Fruit fly (Drosophila melanogaster) whole organism, prepupa: ENCODE results near the gene ATPsynbetaL.
A peak's percentile ranks its signal among the peaks of the same experiment; 100 is the strongest.

Experiments
- Blimp-1 ChIP-seq: fragments of 200-800 bp; sonication (Bioruptor generic); optimal IDR thresholded peaks from 3 replicates; lab custom pipeline; 2017; ENCODE audit warnings: missing biosample characterization, missing genetic modification characterization, mild to moderate bottlenecking, moderate library complexity, missing genetic modification reagents
- CG11294 ChIP-seq: fragments of 200-800 bp; sonication (Bioruptor generic); IDR thresholded peaks from 2 replicates; pipeline ENCODE4 v1.3.6; 2022; ENCODE audit warnings: missing biosample characterization, missing genetic modification characterization
- CG1621 ChIP-seq: fragments of 200-800 bp; sonication (Bioruptor generic); optimal IDR thresholded peaks from 3 replicates; lab custom pipeline; 2018; ENCODE audit warnings: missing biosample characterization, mild to moderate bottlenecking, missing genetic modification characterization
- CG3032 ChIP-seq: fragments of 200-800 bp; optimal IDR thresholded peaks from 2 replicates; lab custom pipeline; 2019; ENCODE audit warnings: missing biosample characterization, mild to moderate bottlenecking, missing genetic modification characterization, moderate library complexity
- CG34406 ChIP-seq: fragments of 200-800 bp; sonication (Bioruptor generic); optimal IDR thresholded peaks from 3 replicates; lab custom pipeline; 2016; ENCODE audit warnings: missing biosample characterization, missing genetic modification characterization
- Hr38 ChIP-seq: sonication (Bioruptor generic); optimal IDR thresholded peaks from 2 replicates; lab custom pipeline; 2016; ENCODE audit warnings: missing biosample characterization, missing genetic modification characterization
- Hr39 ChIP-seq: fragments of 200-800 bp; sonication (Bioruptor generic); optimal IDR thresholded peaks from 2 replicates; lab custom pipeline; 2016; ENCODE audit warnings: missing biosample characterization, missing genetic modification characterization
- Lpt ChIP-seq: fragments of 200-800 bp; sonication (Bioruptor generic); optimal IDR thresholded peaks from 3 replicates; lab custom pipeline; 2016; ENCODE audit warnings: missing biosample characterization, missing genetic modification characterization
- eg ChIP-seq: fragments of 200-800 bp; sonication (Bioruptor generic); IDR thresholded peaks from 3 replicates; pipeline ENCODE4 v1.3.6; 2022; ENCODE audit warnings: missing biosample characterization, missing genetic modification characterization
- salr ChIP-seq, 2 experiments: fragments of 200-800 bp; sonication (Bioruptor generic); optimal IDR thresholded peaks; 3 replicates each; lab custom pipeline; 2016 to 2018; ENCODE audit warnings: missing biosample characterization in 2 of 2, missing genetic modification characterization in 2 of 2, mild to moderate bottlenecking in 1 of 2
- spab ChIP-seq: fragments of 200-800 bp; sonication (Bioruptor generic); optimal IDR thresholded peaks from 2 replicates; lab custom pipeline; 2017; ENCODE audit warnings: missing biosample characterization, mild to moderate bottlenecking, missing genetic modification characterization, missing genetic modification reagents
- ss ChIP-seq, 2 experiments: fragments of 200-800 bp; sonication (Bioruptor generic); optimal IDR thresholded peaks; 2 replicates in 1 of 2; 3 replicates in 1 of 2; lab custom pipeline; 2017 to 2018; ENCODE audit warnings: mild to moderate bottlenecking in 2 of 2, missing biosample characterization in 2 of 2, missing genetic modification characterization in 2 of 2, moderate library complexity in 1 of 2
- topi ChIP-seq: fragments of 200-800 bp; sonication (Bioruptor generic); optimal IDR thresholded peaks from 3 replicates; lab custom pipeline; 2016; ENCODE audit warnings: missing biosample characterization, missing genetic modification characterization

- TF ChIP-seq spab (no peak), topi (GFP tag; lab: Kevin White, UChicago) (no peak), CG11294 (no peak), Blimp-1 (GFP tag; lab: Kevin White, UChicago) (no peak), CG1621 (tag; lab: Kevin White, UChicago) (no peak), Lpt (no peak), Hr38 (GFP tag; lab: Kevin White, UChicago) (no peak), CG34406 (GFP tag; lab: Kevin White, UChicago) (no peak), salr (GFP tag; optimal IDR thresholded peaks at IDR 0.05; lab: Kevin White, UChicago) (peak in 1 of 2 experiments; percentile 49), Hr39 (GFP tag; lab: Kevin White, UChicago) (no peak), eg (GFP tag; lab: Robert Waterston, UW) (peak; percentile 10; the same call in 2 of the 3 replicates), ss (GFP tag; optimal IDR thresholded peaks at IDR 0.05; lab: Kevin White, UChicago) (no peak), CG3032 (tag; lab: Kevin White, UChicago) (no peak)
These were observed 36.6 kb upstream of the ATPsynbetaL start for dm6 chr3L:16060806-16061600.
